Fruit fly (Drosophila melanogaster): ENCODE data around the gene CG9498.

dm6 chr2L:6339010-6339897 lies 11.6 kb downstream of the CG9498 start:
- TF ChIP-seq Sin3A (optimal IDR thresholded peaks at IDR 0.05) (no peak), psq (optimal IDR thresholded peaks at IDR 0.05) (no peak), Myc (optimal IDR thresholded peaks at IDR 0.05) (no peak), h (optimal IDR thresholded peaks at IDR 0.05) (no peak), insv (optimal IDR thresholded peaks at IDR 0.05) (no peak)

Data from Kc167 (cell line).